Fruit fly (Drosophila melanogaster) whole organism, prepupa: ENCODE data around the gene pps.
"Not testable (repeated sequence)": the region's sequence is repeated elsewhere in the genome, so short reads cannot be mapped to it uniquely, and the experiment has no call there.

Experiments
- CG11902 ChIP-seq: fragments of 200-800 bp; sonication (Bioruptor generic); optimal IDR thresholded peaks from 3 replicates; lab custom pipeline; 2016; ENCODE audit warnings: missing biosample characterization, missing genetic modification characterization
- CG16779 ChIP-seq: fragments of 200-800 bp; sonication (Bioruptor generic); optimal IDR thresholded peaks from 3 replicates; lab custom pipeline; 2017; ENCODE audit warnings: missing biosample characterization, mild to moderate bottlenecking, missing genetic modification characterization
- CG3032 ChIP-seq: fragments of 200-800 bp; optimal IDR thresholded peaks from 2 replicates; lab custom pipeline; 2019; ENCODE audit warnings: missing biosample characterization, mild to moderate bottlenecking, missing genetic modification characterization, moderate library complexity
- CG31627 ChIP-seq: fragments of 200-800 bp; sonication (Bioruptor generic); optimal IDR thresholded peaks from 3 replicates; lab custom pipeline; 2016; ENCODE audit warnings: missing biosample characterization, missing genetic modification characterization
- CG6163 ChIP-seq: fragments of 200-800 bp; sonication (Bioruptor generic); IDR thresholded peaks from 3 replicates; pipeline ENCODE4 v1.3.6; 2022; ENCODE audit warnings: missing biosample characterization, missing genetic modification characterization
- CG6276 ChIP-seq: fragments of 200-800 bp; sonication (Bioruptor generic); optimal IDR thresholded peaks from 2 replicates; lab custom pipeline; 2017; ENCODE audit warnings: missing biosample characterization, mild to moderate bottlenecking, missing genetic modification characterization
- Eip75B ChIP-seq: fragments of 200-800 bp; sonication (Bioruptor generic); optimal IDR thresholded peaks from 3 replicates; lab custom pipeline; 2016; ENCODE audit warnings: missing biosample characterization, missing genetic modification characterization
- Eip78C ChIP-seq: fragments of 200-800 bp; sonication (Bioruptor generic); peaks from one replicate; lab custom pipeline; 2016; ENCODE audit warnings: missing biosample characterization, missing genetic modification characterization
- Sox14 ChIP-seq: fragments of 200-800 bp; sonication (Bioruptor generic); optimal IDR thresholded peaks from 3 replicates; lab custom pipeline; 2016; ENCODE audit warnings: missing biosample characterization, missing genetic modification characterization
- dac ChIP-seq: fragments of 200-800 bp; sonication (Bioruptor generic); optimal IDR thresholded peaks from 2 replicates; lab custom pipeline; 2017; ENCODE audit warnings: missing biosample characterization, mild to moderate bottlenecking, missing genetic modification characterization
- esn ChIP-seq: fragments of 200-800 bp; sonication (Bioruptor generic); optimal IDR thresholded peaks from 2 replicates; lab custom pipeline; 2016; ENCODE audit warnings: missing biosample characterization, mild to moderate bottlenecking, missing genetic modification characterization, moderate library complexity
- fkh ChIP-seq: fragments of 200-800 bp; sonication (Bioruptor generic); optimal IDR thresholded peaks from 3 replicates; lab custom pipeline; 2017; ENCODE audit warnings: missing biosample characterization, mild to moderate bottlenecking, missing genetic modification characterization, moderate library complexity
- salr ChIP-seq, 2 experiments: fragments of 200-800 bp; sonication (Bioruptor generic); optimal IDR thresholded peaks; 3 replicates each; lab custom pipeline; 2016 to 2018; ENCODE audit warnings: missing biosample characterization in 2 of 2, missing genetic modification characterization in 2 of 2, mild to moderate bottlenecking in 1 of 2
- ss ChIP-seq, 2 experiments: fragments of 200-800 bp; sonication (Bioruptor generic); optimal IDR thresholded peaks; 2 replicates in 1 of 2; 3 replicates in 1 of 2; lab custom pipeline; 2017 to 2018; ENCODE audit warnings: mild to moderate bottlenecking in 2 of 2, missing biosample characterization in 2 of 2, missing genetic modification characterization in 2 of 2, moderate library complexity in 1 of 2

pps gene

DNA sequence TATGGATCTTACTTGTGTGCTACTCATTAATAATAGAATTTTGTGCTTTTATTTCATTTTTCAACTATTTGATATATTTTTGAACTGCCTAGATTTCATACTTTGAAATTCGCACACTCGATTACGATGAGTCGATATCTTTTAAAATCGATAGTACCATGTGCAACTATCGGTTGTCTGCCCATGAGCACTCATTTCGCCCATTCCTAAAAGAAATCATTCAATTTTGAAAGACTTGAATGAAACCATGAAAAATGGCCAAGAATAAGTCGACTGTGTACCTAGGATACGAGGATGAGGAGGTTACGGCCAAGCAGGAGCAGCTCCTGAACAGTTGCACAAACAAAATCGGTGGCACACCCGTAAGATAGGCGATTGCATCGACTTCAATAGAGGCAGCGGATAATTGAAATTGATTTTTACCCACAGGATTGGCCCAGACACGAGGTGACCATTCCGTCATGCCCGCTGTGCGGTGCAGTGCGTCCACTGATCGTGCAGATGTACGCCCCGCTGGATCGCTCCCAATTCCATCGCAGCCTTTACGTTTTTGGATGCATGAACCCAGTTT lies 42.8 kb downstream of the pps start, which contains the start of gene trus:
TSS of gene trus (plus strand) at position 204 of the 571 bp plus-strand sequence.
- no peak for TF ChIP-seq Sox14 (GFP tag; lab: Kevin White, UChicago)
- TF ChIP-seq ss (GFP tag; optimal IDR thresholded peaks at IDR 0.05; lab: Kevin White, UChicago) = no peak
- no peak for TF ChIP-seq salr (GFP tag; optimal IDR thresholded peaks at IDR 0.05; lab: Kevin White, UChicago)
- peak; percentile 27 for TF ChIP-seq esn (GFP tag; lab: Kevin White, UChicago)

DNA sequence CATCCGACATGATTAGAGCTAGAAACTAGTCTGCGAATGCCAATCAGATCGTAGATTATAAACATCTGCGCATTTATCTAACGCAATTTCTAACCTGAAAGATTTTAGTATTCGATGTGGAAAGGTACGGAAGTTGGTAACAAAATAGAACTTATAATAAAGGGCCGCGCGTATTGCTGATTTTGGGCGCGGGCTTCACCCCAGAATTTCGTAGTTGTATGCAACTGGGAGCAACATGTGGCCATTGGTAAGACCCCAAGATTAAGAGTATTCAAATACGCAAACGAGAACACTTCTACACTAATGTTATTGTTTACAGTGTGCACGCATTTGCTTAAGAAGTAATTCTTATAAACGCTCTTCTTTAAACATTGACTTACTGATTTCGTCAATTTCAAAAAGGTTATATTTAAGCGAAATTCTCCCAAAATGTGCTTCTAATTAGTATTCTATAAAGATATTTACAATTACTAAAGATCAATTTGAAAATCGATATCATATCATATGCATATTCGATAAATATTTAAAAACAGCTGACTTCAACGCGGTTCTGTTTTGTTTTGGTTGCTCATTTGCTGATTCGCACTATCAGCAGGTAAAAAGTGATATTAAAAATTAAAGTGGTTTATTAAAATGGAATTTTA lies 46.4 kb downstream of the pps start, which contains the start of the genes CG5961 and Polr3C:
TSS of gene CG5961 (minus strand) at position 416 of the 644 bp plus-strand sequence.
TSS of gene Polr3C (plus strand) at position 536 of the 644 bp plus-strand sequence.
- TF ChIP-seq Eip78C (GFP tag; lab: Kevin White, UChicago) = peak; percentile 13
- TF ChIP-seq fkh (GFP tag; lab: Kevin White, UChicago) = peak; percentile 91
- TF ChIP-seq esn (GFP tag; lab: Kevin White, UChicago) = peak; percentile 19
- no peak for TF ChIP-seq CG3032 (tag; lab: Kevin White, UChicago)
- TF ChIP-seq CG16779 (tag; lab: Kevin White, UChicago) = no peak
- TF ChIP-seq, all 60 proteins: peak for 3

DNA sequence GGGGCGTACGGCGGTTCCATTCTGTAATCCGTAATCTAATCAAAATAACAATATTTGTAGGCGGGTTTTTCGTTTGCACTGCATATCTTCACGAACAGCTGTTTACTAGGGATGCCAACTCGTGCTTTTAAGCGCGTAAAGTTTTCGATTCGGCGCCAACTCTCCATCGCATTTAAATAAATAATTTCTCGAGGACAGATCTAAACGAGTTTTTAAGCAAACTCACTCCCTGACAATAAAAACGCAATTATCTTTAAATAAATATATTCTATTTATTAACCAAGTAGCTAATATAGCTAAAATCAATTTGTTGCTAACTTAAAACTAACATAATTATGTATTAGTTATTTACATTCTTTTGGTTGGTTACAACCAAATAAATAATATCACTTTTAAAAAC lies 51.6 kb downstream of the pps start, which contains the start of gene CG5608:
TSS of gene CG5608 (minus strand) at position 101 of the 400 bp plus-strand sequence.
- TF ChIP-seq CG11902 (GFP tag; lab: Kevin White, UChicago); Eip75B (GFP tag; lab: Kevin White, UChicago); CG6163 (GFP tag; lab: Robert Waterston, UW): not testable (repeated sequence)

DNA sequence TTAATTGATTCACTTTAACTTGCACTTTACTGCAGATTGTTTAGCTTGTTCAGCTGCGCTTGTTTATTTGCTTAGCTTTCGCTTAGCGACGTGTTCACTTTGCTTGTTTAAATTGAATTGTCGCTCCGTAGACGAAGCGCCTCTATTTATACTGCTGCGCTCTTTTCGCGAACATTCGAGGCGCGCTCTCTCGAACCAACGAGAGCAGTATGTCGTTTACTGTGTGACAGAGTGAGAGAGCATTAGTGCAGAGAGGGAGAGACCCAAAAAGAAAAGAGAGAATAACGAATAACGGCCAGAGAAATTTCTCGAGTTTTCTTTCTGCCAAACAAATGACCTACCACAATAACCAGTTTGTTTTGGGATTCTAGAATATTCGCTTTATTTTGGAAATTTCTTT lies 54.0 kb downstream of the pps start, which contains the start of gene Hsp70Ba:
TSS of gene Hsp70Ba (minus strand) at position 102 of the 400 bp plus-strand sequence.
- not testable (repeated sequence) for TF ChIP-seq dac (GFP tag; lab: Kevin White, UChicago); CG6276 (GFP tag; lab: Kevin White, UChicago); CG31627
